Worm (Caenorhabditis elegans) whole organism, L2 larva: Measurements from ENCODE around the gene col-186.

Experiments
- elt-1 ChIP-seq: fragments of 150-350 bp; optimal IDR thresholded peaks from 2 replicates; lab custom pipeline; 2014; ENCODE audit warnings: missing biosample characterization, missing genetic modification characterization
- lin-39 ChIP-seq: fragments of 150-350 bp; optimal IDR thresholded peaks from 2 replicates; lab custom pipeline; 2014; ENCODE audit warnings: missing biosample characterization, missing genetic modification reagents, missing genetic modification characterization
- nhr-11 ChIP-seq: fragments of 150-350 bp; optimal IDR thresholded peaks from 2 replicates; lab custom pipeline; 2014; ENCODE audit warnings: missing biosample characterization, missing genetic modification characterization
- unc-62 ChIP-seq: fragments of 150-350 bp; optimal IDR thresholded peaks from 2 replicates; lab custom pipeline; 2014; ENCODE audit warnings: missing biosample characterization, missing genetic modification reagents, missing genetic modification characterization
- ztf-1 ChIP-seq: fragments of 200-800 bp; sonication (Bioruptor generic); conservative IDR thresholded peaks from 2 replicates; pipeline ENCODE4 v1.3.6; 2022; ENCODE audit warnings: missing genetic modification characterization, missing compliant biosample characterization

DNA sequence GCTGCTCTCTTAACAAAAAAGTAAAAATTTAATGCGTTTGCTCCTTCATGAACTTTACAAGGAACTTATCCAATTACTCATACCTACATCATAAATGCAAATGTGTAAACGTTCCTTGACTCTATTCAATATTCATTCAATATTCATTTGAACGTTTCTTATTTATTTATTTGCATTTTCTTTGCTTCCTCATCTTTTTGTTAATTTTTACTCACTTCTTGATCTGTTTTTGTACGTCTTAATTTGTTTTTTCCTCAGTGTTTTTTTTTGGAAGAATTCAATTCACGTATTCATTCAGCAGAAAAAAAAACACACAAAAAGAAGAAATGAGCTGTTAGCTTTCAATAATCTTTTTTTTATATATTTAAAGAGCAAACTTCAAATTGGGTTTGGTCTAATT, 48.5 kb upstream of the col-186 start:
- no peak for TF ChIP-seq elt-1
- no peak for TF ChIP-seq lin-39 (tag; lab: Kevin White, UChicago)
- TF ChIP-seq unc-62 (GFP tag; lab: Kevin White, UChicago), result no peak
- TF ChIP-seq ztf-1 (GFP tag; lab: Robert Waterston, UW), result no peak
- TF ChIP-seq nhr-11 (tag; lab: Kevin White, UChicago), result no peak
